Worm (Caenorhabditis elegans) whole organism, L1 larva: ENCODE measurements around the gene hpo-31.
A peak's percentile ranks its signal among the peaks of the same experiment; 100 is the strongest.

ENCODE experiments used
- C04F5.9 ChIP-seq: sonication (generic microtip); optimal IDR thresholded peaks from 2 replicates; lab custom pipeline; 2016; ENCODE audit warnings: missing genetic modification characterization, missing compliant biosample characterization
- C16A3.4 ChIP-seq: fragments of 150-350 bp; optimal IDR thresholded peaks from 2 replicates; lab custom pipeline; 2014; ENCODE audit warnings: missing biosample characterization, missing genetic modification characterization
- C34B4.2 ChIP-seq: sonication (generic microtip); optimal IDR thresholded peaks from 2 replicates; lab custom pipeline; 2017; ENCODE audit warnings: mild to moderate bottlenecking, missing genetic modification characterization, missing compliant biosample characterization
- Y116A8C.19 ChIP-seq: sonication (generic microtip); optimal IDR thresholded peaks from 2 replicates; lab custom pipeline; 2016; ENCODE audit warnings: missing compliant biosample characterization, missing genetic modification characterization, borderline replicate concordance
- blmp-1 ChIP-seq: fragments of 150-350 bp; optimal IDR thresholded peaks from 2 replicates; lab custom pipeline; 2014; ENCODE audit warnings: missing biosample characterization, missing genetic modification characterization
- ceh-63 ChIP-seq: fragments of 200-800 bp; sonication (Bioruptor generic); optimal IDR thresholded peaks from 2 replicates; lab custom pipeline; 2018; ENCODE audit warnings: mild to moderate bottlenecking, missing genetic modification characterization, missing compliant biosample characterization
- ceh-8 ChIP-seq: fragments of 200-800 bp; sonication (Bioruptor generic); optimal IDR thresholded peaks from 2 replicates; lab custom pipeline; 2018; ENCODE audit warnings: mild to moderate bottlenecking, missing genetic modification characterization, moderate library complexity, missing compliant biosample characterization
- ceh-82 ChIP-seq, 3 experiments: fragments of 150-350 bp in 1 of 3; sonication (generic microtip) in 2 of 3; optimal IDR thresholded peaks; 2 replicates each; lab custom pipeline; 2014 to 2017; ENCODE audit warnings: missing biosample characterization in 3 of 3, missing genetic modification characterization in 3 of 3
- efl-1 ChIP-seq, 4 experiments: fragments of 150-350 bp; optimal IDR thresholded peaks in 3 of 4; peaks in 1 of 4; 1 replicate in 1 of 4; 2 replicates in 3 of 4; lab custom pipeline; 2014; ENCODE audit warnings: missing biosample characterization in 2 of 4, missing genetic modification characterization in 2 of 4, missing genetic modification reagents in 2 of 4
- efl-3 ChIP-seq: fragments of 200-800 bp; sonication (Bioruptor generic); optimal IDR thresholded peaks from 2 replicates; lab custom pipeline; 2018; ENCODE audit warnings: mild to moderate bottlenecking, missing genetic modification characterization, missing compliant biosample characterization
- egl-13 ChIP-seq: sonication (generic microtip); optimal IDR thresholded peaks from 2 replicates; lab custom pipeline; 2016; ENCODE audit warnings: missing genotype, missing genetic modification reagents, missing genetic modification characterization, missing compliant biosample characterization
- elt-3 ChIP-seq, 6 experiments: fragments of 150-350 bp in 1 of 6; sonication (generic microtip); optimal IDR thresholded peaks; 2 replicates each; lab custom pipeline; 2017 to 2018; ENCODE audit warnings: missing biosample characterization in 6 of 6, missing genetic modification characterization in 6 of 6, inconsistent platforms in 1 of 6
- ets-5 ChIP-seq: fragments of 200-800 bp; sonication (Bioruptor generic); IDR thresholded peaks from 2 replicates; pipeline ENCODE4 v1.3.6; 2022; ENCODE audit warnings: missing genetic modification characterization, missing compliant biosample characterization
- fkh-10 ChIP-seq: sonication (generic microtip); optimal IDR thresholded peaks from 2 replicates; lab custom pipeline; 2017; ENCODE audit warnings: missing biosample characterization, missing genetic modification reagents, missing genetic modification characterization
- fkh-4 ChIP-seq: sonication (generic microtip); optimal IDR thresholded peaks from 2 replicates; lab custom pipeline; 2016; ENCODE audit warnings: missing compliant biosample characterization, missing genetic modification characterization, borderline replicate concordance
- grh-1 ChIP-seq: fragments of 200-800 bp; sonication (Bioruptor generic); IDR thresholded peaks from 2 replicates; pipeline ENCODE4 v1.3.6; 2022; ENCODE audit warnings: missing genetic modification reagents, missing genetic modification characterization, missing compliant biosample characterization
- hpl-2 ChIP-seq: fragments of 150-350 bp; optimal IDR thresholded peaks from 2 replicates; lab custom pipeline; 2014; ENCODE audit warnings: missing biosample characterization, missing genetic modification reagents, missing genetic modification characterization
- lin-13 ChIP-seq: fragments of 150-350 bp; optimal IDR thresholded peaks from 2 replicates; lab custom pipeline; 2014; ENCODE audit warnings: missing biosample characterization, missing genetic modification reagents, missing genetic modification characterization
- lin-14 ChIP-seq: fragments of 200-800 bp; sonication (Bioruptor generic); optimal IDR thresholded peaks from 2 replicates; lab custom pipeline; 2018; ENCODE audit warnings: mild to moderate bottlenecking, missing genetic modification characterization, moderate library complexity, missing compliant biosample characterization
- lin-15B ChIP-seq: fragments of 150-350 bp; sonication (generic microtip); optimal IDR thresholded peaks from 3 replicates; lab custom pipeline; 2014; ENCODE audit warnings: missing biosample characterization, missing genetic modification characterization
- lin-35 ChIP-seq, 2 experiments: fragments of 150-350 bp; optimal IDR thresholded peaks; 2 replicates each; lab custom pipeline; 2014; ENCODE audit warnings: missing biosample characterization in 2 of 2, missing genetic modification characterization in 2 of 2, missing genetic modification reagents in 2 of 2
- lin-39 ChIP-seq: fragments of 150-350 bp; optimal IDR thresholded peaks from 2 replicates; lab custom pipeline; 2014; ENCODE audit warnings: missing biosample characterization, missing genetic modification reagents, missing genetic modification characterization
- lir-3 ChIP-seq: sonication (generic microtip); optimal IDR thresholded peaks from 2 replicates; lab custom pipeline; 2016; ENCODE audit warnings: mild to moderate bottlenecking, missing genetic modification characterization, moderate library complexity, missing compliant biosample characterization; ENCODE audit not compliant: poor library complexity
- mdl-1 ChIP-seq, 2 experiments: fragments of 150-350 bp; optimal IDR thresholded peaks; 2 replicates each; lab custom pipeline; 2014 to 2017; ENCODE audit warnings: missing biosample characterization in 2 of 2, missing genetic modification characterization in 2 of 2, inconsistent platforms in 1 of 2
- mep-1 ChIP-seq: fragments of 150-350 bp; optimal IDR thresholded peaks from 2 replicates; lab custom pipeline; 2014; ENCODE audit warnings: missing biosample characterization, missing genetic modification characterization
- nhr-11 ChIP-seq: fragments of 150-350 bp; optimal IDR thresholded peaks from 2 replicates; lab custom pipeline; 2014; ENCODE audit warnings: missing biosample characterization, missing genetic modification characterization
- nhr-20 ChIP-seq: sonication (generic microtip); optimal IDR thresholded peaks from 2 replicates; lab custom pipeline; 2016; ENCODE audit warnings: mild to moderate bottlenecking, missing genetic modification characterization, missing compliant biosample characterization
- nhr-28 ChIP-seq: fragments of 150-350 bp; optimal IDR thresholded peaks from 2 replicates; lab custom pipeline; 2014; ENCODE audit warnings: missing biosample characterization, missing genetic modification characterization
- nhr-71 ChIP-seq: sonication (generic microtip); optimal IDR thresholded peaks from 2 replicates; lab custom pipeline; 2016; ENCODE audit warnings: mild to moderate bottlenecking, missing genetic modification characterization, moderate library complexity, missing compliant biosample characterization
- nhr-76 ChIP-seq: sonication (generic microtip); optimal IDR thresholded peaks from 2 replicates; lab custom pipeline; 2017; ENCODE audit warnings: missing biosample characterization, missing genetic modification characterization
- nhr-77 ChIP-seq: fragments of 150-350 bp; optimal IDR thresholded peaks from 2 replicates; lab custom pipeline; 2014; ENCODE audit warnings: missing biosample characterization, missing genetic modification characterization
- nhr-84 ChIP-seq: sonication (generic microtip); optimal IDR thresholded peaks from 2 replicates; lab custom pipeline; 2017; ENCODE audit warnings: missing biosample characterization, missing genetic modification characterization
- nhr-85 ChIP-seq: sonication (generic microtip); peaks from one replicate; lab custom pipeline; 2016; ENCODE audit warnings: missing genetic modification characterization, inconsistent platforms, missing compliant biosample characterization
- pag-3 ChIP-seq: sonication (generic microtip); optimal IDR thresholded peaks from 2 replicates; lab custom pipeline; 2017; ENCODE audit warnings: missing genetic modification characterization, mild to moderate bottlenecking, missing compliant biosample characterization, antibody characterized with exemption, borderline replicate concordance; ENCODE audit not compliant: insufficient read depth
- sox-4 ChIP-seq: sonication (generic microtip); optimal IDR thresholded peaks from 2 replicates; lab custom pipeline; 2016; ENCODE audit warnings: missing genetic modification characterization, missing compliant biosample characterization
- sptf-1 ChIP-seq: fragments of 150-350 bp; optimal IDR thresholded peaks from 2 replicates; lab custom pipeline; 2014; ENCODE audit warnings: missing biosample characterization, missing genetic modification characterization
- swsn-7 ChIP-seq: sonication (generic microtip); optimal IDR thresholded peaks from 2 replicates; lab custom pipeline; 2016; ENCODE audit warnings: missing genetic modification characterization, missing compliant biosample characterization
- unc-130 ChIP-seq: fragments of 150-350 bp; optimal IDR thresholded peaks from 2 replicates; lab custom pipeline; 2017; ENCODE audit warnings: missing biosample characterization, missing genetic modification characterization, inconsistent platforms
- unc-30 ChIP-seq: sonication (generic microtip); optimal IDR thresholded peaks from 2 replicates; lab custom pipeline; 2017; ENCODE audit warnings: missing biosample characterization, missing genetic modification characterization
- unc-62 ChIP-seq: fragments of 150-350 bp; optimal IDR thresholded peaks from 2 replicates; lab custom pipeline; 2014; ENCODE audit warnings: missing biosample characterization, missing genetic modification reagents, missing genetic modification characterization
- unc-98 ChIP-seq: fragments of 200-800 bp; sonication (Bioruptor generic); IDR thresholded peaks from 2 replicates; pipeline ENCODE4 v1.3.6; 2022; ENCODE audit warnings: missing genetic modification characterization, missing compliant biosample characterization
- xbp-1 ChIP-seq: sonication (generic microtip); optimal IDR thresholded peaks from 2 replicates; lab custom pipeline; 2016; ENCODE audit warnings: missing genetic modification characterization, missing compliant biosample characterization
- zag-1 ChIP-seq: fragments of 150-350 bp; optimal IDR thresholded peaks from 2 replicates; lab custom pipeline; 2014; ENCODE audit warnings: missing biosample characterization, missing genetic modification characterization
- zip-4 ChIP-seq: fragments of 200-800 bp; sonication (Bioruptor generic); optimal IDR thresholded peaks from 2 replicates; lab custom pipeline; 2018; ENCODE audit warnings: mild to moderate bottlenecking, missing genetic modification characterization, moderate library complexity, missing compliant biosample characterization
- ztf-4 ChIP-seq: fragments of 150-350 bp; optimal IDR thresholded peaks from 2 replicates; lab custom pipeline; 2014; ENCODE audit warnings: missing biosample characterization, missing genetic modification characterization

Gene hpo-31

ce11 chrV:13812330-13812729 is 10.5 kb upstream of the hpo-31 start:
- TF ChIP-seq xbp-1 (tag; lab: Kevin White, UChicago) (no peak), zip-4 (no peak), efl-1 (optimal IDR thresholded peaks at IDR 0.05; lab: Kevin White, UChicago) (no peak), efl-1 (GFP tag; optimal IDR thresholded peaks at IDR 0.05 in 1 of 2; lab: Kevin White, UChicago) (peak in 1 of 2 experiments; percentile 46), pag-3 (tag; lab: Kevin White, UChicago) (no peak), lin-35 (GFP tag; optimal IDR thresholded peaks at IDR 0.05; lab: Kevin White, UChicago) (no peak), lin-14 (GFP tag; lab: Kevin White, UChicago) (peak; percentile 48), Y116A8C.19 (tag; lab: Kevin White, UChicago) (no peak), C34B4.2 (tag; lab: Kevin White, UChicago) (no peak), C16A3.4 (tag; lab: Kevin White, UChicago) (no peak), elt-3 (tag; optimal IDR thresholded peaks at IDR 0.05; lab: Kevin White, UChicago) (no peak)

- TF ChIP-seq mdl-1 (tag; optimal IDR thresholded peaks at IDR 0.05; lab: Kevin White, UChicago) (no peak), unc-30 (no peak), nhr-20 (tag; lab: Kevin White, UChicago) (no peak), nhr-77 (tag; lab: Kevin White, UChicago) (no peak), hpl-2 (GFP tag; lab: Kevin White, UChicago) (no peak), nhr-76 (no peak), fkh-4 (no peak), elt-3 (tag; optimal IDR thresholded peaks at IDR 0.05; lab: Kevin White, UChicago) (no peak), nhr-28 (tag; lab: Kevin White, UChicago) (no peak), lin-35 (GFP tag; optimal IDR thresholded peaks at IDR 0.05; lab: Kevin White, UChicago) (no peak)
- TF ChIP-seq, all 84 proteins: peak for 0
Measured at ce11 chrV:13812931-13813330, 9.9 kb upstream of the hpo-31 start, which contains the start of gene ceh-24. Gene ceh-24, plus strand, starts transcription at chrV:13813231.

- TF ChIP-seq ztf-4 (tag; lab: Kevin White, UChicago) (no peak), unc-98 (no peak), unc-62 (no peak), lin-39 (no peak), ceh-8 (GFP tag; lab: Kevin White, UChicago) (no peak), blmp-1 (tag; lab: Kevin White, UChicago) (no peak), unc-130 (tag; lab: Kevin White, UChicago) (no peak), swsn-7 (no peak), sptf-1 (tag; lab: Kevin White, UChicago) (no peak), efl-3 (GFP tag; lab: Kevin White, UChicago) (no peak), sox-4 (tag; lab: Kevin White, UChicago) (no peak), zip-4 (no peak), lir-3 (no peak), egl-13 (tag; lab: Kevin White, UChicago) (no peak), nhr-84 (tag; lab: Kevin White, UChicago) (no peak), ets-5 (no peak)
Measured at ce11 chrV:13816877-13817276, 6.0 kb upstream of the hpo-31 start, which contains the start of gene F55B12.2. Gene F55B12.2, minus strand, starts transcription at chrV:13816977.

ce11 chrV:13818824-13819408 is 3.9 kb upstream of the hpo-31 start, which contains the start of gene sel-10:
Gene sel-10, plus strand, starts transcription at chrV:13819361.
- TF ChIP-seq efl-3 (GFP tag; lab: Kevin White, UChicago): no peak
- no peak for TF ChIP-seq ceh-63 (GFP tag; lab: Kevin White, UChicago)
- TF ChIP-seq mep-1: peak; percentile 95
- TF ChIP-seq nhr-85 (tag; lab: Kevin White, UChicago): peak; percentile 90
- peak; percentile 63 for TF ChIP-seq lin-15B (tag; lab: Kevin White, UChicago)
- peak; percentile 55 for TF ChIP-seq nhr-77 (tag; lab: Kevin White, UChicago)
- no peak for TF ChIP-seq nhr-84 (tag; lab: Kevin White, UChicago)
- peak in 1 of 2 experiments; percentile 73 for TF ChIP-seq mdl-1 (tag; optimal IDR thresholded peaks at IDR 0.05; lab: Kevin White, UChicago)
- TF ChIP-seq egl-13 (tag; lab: Kevin White, UChicago): peak; percentile 9
- no peak for TF ChIP-seq fkh-10 (GFP tag; lab: Kevin White, UChicago)
- TF ChIP-seq pag-3 (tag; lab: Kevin White, UChicago): no peak
- peak; percentile 87 for TF ChIP-seq nhr-71
- peak; percentile 67 to 85 (median 70) for TF ChIP-seq ceh-82 (tag; optimal IDR thresholded peaks at IDR 0.05; lab: Kevin White, UChicago)
- no peak for TF ChIP-seq C04F5.9
- no peak for TF ChIP-seq zag-1 (tag; lab: Kevin White, UChicago)
- TF ChIP-seq ztf-4 (tag; lab: Kevin White, UChicago): no peak
- TF ChIP-seq grh-1 (GFP tag; lab: Robert Waterston, UW): peak; percentile 15; the same call in 1 of the 2 replicates
- TF ChIP-seq nhr-11 (tag; lab: Kevin White, UChicago): peak; percentile 9
- TF ChIP-seq sptf-1 (tag; lab: Kevin White, UChicago): no peak
- peak; percentile 65 for TF ChIP-seq lin-13 (GFP tag; lab: Kevin White, UChicago)
- TF ChIP-seq lir-3: peak; percentile 57
